Worm (Caenorhabditis elegans): Measurements from ENCODE around the gene amx-3.

- TF ChIP-seq attf-5 (GFP tag; optimal IDR thresholded peaks at IDR 0.05) = no peak
- TF ChIP-seq unc-62 (GFP tag; optimal IDR thresholded peaks at IDR 0.05) = no peak
- TF ChIP-seq F49E8.2 (tag; optimal IDR thresholded peaks at IDR 0.05; ENCODE audit: insufficient read depth) = no peak
- TF ChIP-seq ekl-4 (GFP tag; IDR thresholded peaks at IDR 0.05) = no peak
- no peak for TF ChIP-seq nhr-80 (tag; optimal IDR thresholded peaks at IDR 0.05)
- TF ChIP-seq cebp-2 (GFP tag; IDR thresholded peaks at IDR 0.05) = no peak
- no peak for TF ChIP-seq snpc-3.4 (tag; optimal IDR thresholded peaks at IDR 0.05)
These were observed 24.3 kb downstream of the amx-3 start, which contains the start of gene unc-80 for ce11 chrV:20879069-20879667.
